Worm (Caenorhabditis elegans) whole organism, midembryonic: ENCODE results near the gene tbp-1.

ENCODE experiments used
- T22C8.4 ChIP-seq: fragments of 200-800 bp; sonication (Bioruptor generic); IDR thresholded peaks from 2 replicates; pipeline ENCODE4 v1.3.6; 2022; ENCODE audit warnings: missing genetic modification characterization, missing compliant biosample characterization
- cog-1 ChIP-seq: sonication (generic microtip); optimal IDR thresholded peaks from 2 replicates; lab custom pipeline; 2016; ENCODE audit warnings: missing genetic modification characterization, missing compliant biosample characterization
- tab-1 ChIP-seq: fragments of 200-800 bp; sonication (Bioruptor generic); IDR thresholded peaks from 2 replicates; pipeline ENCODE4 v1.3.6; 2022; ENCODE audit warnings: missing genetic modification characterization, missing compliant biosample characterization

DNA sequence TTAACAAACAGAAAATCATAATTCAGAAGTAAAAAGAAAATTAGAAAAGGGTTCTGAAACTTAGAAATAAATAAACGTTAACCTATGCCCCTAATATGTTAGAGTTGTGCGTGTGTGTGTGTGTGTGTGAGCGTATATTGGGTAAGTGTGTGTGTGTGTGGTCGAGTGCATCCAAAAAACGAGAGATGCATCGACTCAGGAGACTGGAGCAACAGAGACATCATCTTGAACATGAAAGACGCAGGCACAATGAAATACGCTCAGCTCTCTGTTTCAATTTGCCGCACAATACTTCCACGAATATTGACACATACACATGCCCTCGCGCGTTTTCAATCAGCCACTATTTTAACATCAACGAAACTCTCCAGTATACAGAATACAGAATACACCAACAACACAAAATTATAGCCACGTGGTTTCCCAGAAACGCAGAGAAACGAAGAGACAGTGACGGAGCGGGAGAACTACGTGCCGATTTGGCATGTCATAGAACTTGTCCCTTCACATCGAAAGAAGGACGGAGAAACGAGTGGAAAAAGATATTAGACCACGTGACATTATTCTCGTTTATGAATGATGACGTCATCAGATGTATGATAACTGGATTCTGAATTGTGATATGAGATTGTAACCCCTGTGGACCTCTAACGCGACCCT is 7.6 kb upstream of the tbp-1 start:
- TF ChIP-seq T22C8.4 (GFP tag; lab: Robert Waterston, UW) (no peak), cog-1 (tag; lab: Kevin White, UChicago) (no peak), tab-1 (GFP tag; lab: Robert Waterston, UW) (no peak)
